Worm (Caenorhabditis elegans) whole organism, mixed stage, embryonic: Measurements from ENCODE around the gene C04A11.5.

ENCODE experiments used
- M03D4.4 ChIP-seq: sonication (generic microtip); optimal IDR thresholded peaks from 2 replicates; lab custom pipeline; 2017; ENCODE audit warnings: mild to moderate bottlenecking, missing genetic modification characterization, missing compliant biosample characterization
- bed-3 ChIP-seq: fragments of 200-800 bp; sonication (Bioruptor generic); optimal IDR thresholded peaks from 3 replicates; lab custom pipeline; 2018; ENCODE audit warnings: mild to moderate bottlenecking, missing genetic modification characterization, moderate library complexity, missing compliant biosample characterization
- blmp-1 ChIP-seq: fragments of 150-350 bp; optimal IDR thresholded peaks from 2 replicates; lab custom pipeline; 2014; ENCODE audit warnings: missing biosample characterization, missing genetic modification characterization
- ceh-39 ChIP-seq: fragments of 150-350 bp; optimal IDR thresholded peaks from 2 replicates; lab custom pipeline; 2014; ENCODE audit warnings: missing biosample characterization, missing genetic modification characterization
- ceh-43 ChIP-seq: fragments of 200-800 bp; sonication (Bioruptor generic); optimal IDR thresholded peaks from 2 replicates; lab custom pipeline; 2018; ENCODE audit warnings: mild to moderate bottlenecking, missing genetic modification characterization, moderate library complexity, missing compliant biosample characterization
- ceh-83 ChIP-seq: fragments of 200-800 bp; sonication (Bioruptor generic); optimal IDR thresholded peaks from 2 replicates; lab custom pipeline; 2018; ENCODE audit warnings: mild to moderate bottlenecking, missing genetic modification characterization, missing compliant biosample characterization
- ces-1 ChIP-seq: fragments of 150-350 bp; optimal IDR thresholded peaks from 2 replicates; lab custom pipeline; 2014; ENCODE audit warnings: missing biosample characterization, missing genetic modification reagents, missing genetic modification characterization
- cnd-1 ChIP-seq: fragments of 200-800 bp; sonication (Bioruptor generic); optimal IDR thresholded peaks from 2 replicates; lab custom pipeline; 2018; ENCODE audit warnings: mild to moderate bottlenecking, missing genetic modification characterization, missing compliant biosample characterization
- drap-1 ChIP-seq: fragments of 200-800 bp; sonication (Bioruptor generic); optimal IDR thresholded peaks from 3 replicates; lab custom pipeline; 2018; ENCODE audit warnings: mild to moderate bottlenecking, missing genetic modification characterization, missing compliant biosample characterization
- elt-1 ChIP-seq: sonication (generic microtip); optimal IDR thresholded peaks from 2 replicates; lab custom pipeline; 2017; ENCODE audit warnings: missing genetic modification characterization, mild to moderate bottlenecking, missing compliant biosample characterization, antibody characterized with exemption, moderate library complexity, borderline replicate concordance; ENCODE audit not compliant: insufficient read depth
- flh-1 ChIP-seq: fragments of 200-800 bp; sonication (Bioruptor generic); optimal IDR thresholded peaks from 2 replicates; lab custom pipeline; 2018; ENCODE audit warnings: mild to moderate bottlenecking, missing genetic modification characterization, moderate library complexity, missing compliant biosample characterization
- ham-2 ChIP-seq: fragments of 200-800 bp; sonication (Bioruptor generic); optimal IDR thresholded peaks from 2 replicates; lab custom pipeline; 2018; ENCODE audit warnings: mild to moderate bottlenecking, missing genetic modification characterization, missing compliant biosample characterization
- hlh-1 ChIP-seq: fragments of 150-350 bp; optimal IDR thresholded peaks from 2 replicates; lab custom pipeline; 2014; ENCODE audit warnings: missing biosample characterization, missing genetic modification reagents, missing genetic modification characterization
- lin-13 ChIP-seq: fragments of 150-350 bp; optimal IDR thresholded peaks from 2 replicates; lab custom pipeline; 2014; ENCODE audit warnings: missing biosample characterization, missing genetic modification characterization
- lin-32 ChIP-seq: fragments of 200-800 bp; sonication (Bioruptor generic); optimal IDR thresholded peaks from 2 replicates; lab custom pipeline; 2018; ENCODE audit warnings: mild to moderate bottlenecking, missing genetic modification characterization, missing compliant biosample characterization
- lsy-2 ChIP-seq: fragments of 150-350 bp; optimal IDR thresholded peaks from 2 replicates; lab custom pipeline; 2014; ENCODE audit warnings: missing biosample characterization, missing genetic modification characterization
- mab-5 ChIP-seq: fragments of 150-350 bp; optimal IDR thresholded peaks from 2 replicates; lab custom pipeline; 2014; ENCODE audit warnings: missing biosample characterization, missing genetic modification characterization
- mep-1 ChIP-seq: fragments of 150-350 bp; optimal IDR thresholded peaks from 2 replicates; lab custom pipeline; 2017; ENCODE audit warnings: missing biosample characterization, missing genetic modification reagents, missing genetic modification characterization, inconsistent platforms
- mls-2 ChIP-seq: sonication (generic microtip); optimal IDR thresholded peaks from 2 replicates; lab custom pipeline; 2016; ENCODE audit warnings: mild to moderate bottlenecking, missing genetic modification characterization, moderate library complexity, missing compliant biosample characterization
- nhr-12 ChIP-seq: fragments of 150-350 bp; optimal IDR thresholded peaks from 2 replicates; lab custom pipeline; 2014; ENCODE audit warnings: missing biosample characterization, missing genetic modification characterization
- nhr-2 ChIP-seq: fragments of 150-350 bp; optimal IDR thresholded peaks from 2 replicates; lab custom pipeline; 2014; ENCODE audit warnings: missing biosample characterization, missing genetic modification characterization
- nhr-237 ChIP-seq: fragments of 150-350 bp; optimal IDR thresholded peaks from 2 replicates; lab custom pipeline; 2014; ENCODE audit warnings: missing biosample characterization, missing genetic modification characterization
- nhr-28 ChIP-seq: fragments of 150-350 bp; optimal IDR thresholded peaks from 2 replicates; lab custom pipeline; 2014; ENCODE audit warnings: missing biosample characterization, missing genetic modification characterization
- nhr-76 ChIP-seq: sonication (generic microtip); optimal IDR thresholded peaks from 2 replicates; lab custom pipeline; 2017; ENCODE audit warnings: missing biosample characterization, missing genetic modification characterization
- pha-4 ChIP-seq: fragments of 150-350 bp; optimal IDR thresholded peaks from 2 replicates; lab custom pipeline; 2018; ENCODE audit warnings: missing biosample characterization, missing genetic modification reagents, missing genetic modification characterization
- sem-2 ChIP-seq: fragments of 200-800 bp; sonication (Bioruptor generic); optimal IDR thresholded peaks from 2 replicates; lab custom pipeline; 2018; ENCODE audit warnings: mild to moderate bottlenecking, missing genetic modification characterization, missing compliant biosample characterization
- snpc-4 ChIP-seq: fragments of 150-350 bp; optimal IDR thresholded peaks from 2 replicates; lab custom pipeline; 2014; ENCODE audit warnings: missing biosample characterization, missing genetic modification characterization
- sptf-1 ChIP-seq: sonication (generic microtip); optimal IDR thresholded peaks from 2 replicates; lab custom pipeline; 2017; ENCODE audit warnings: mild to moderate bottlenecking, missing genetic modification characterization, moderate library complexity, missing compliant biosample characterization
- tbx-8 ChIP-seq: fragments of 200-800 bp; sonication (Bioruptor generic); optimal IDR thresholded peaks from 2 replicates; lab custom pipeline; 2018; ENCODE audit warnings: mild to moderate bottlenecking, missing genetic modification characterization, moderate library complexity, missing compliant biosample characterization
- unc-120 ChIP-seq: sonication (generic microtip); optimal IDR thresholded peaks from 2 replicates; lab custom pipeline; 2017; ENCODE audit warnings: missing genetic modification characterization, missing compliant biosample characterization; ENCODE audit not compliant: poor library complexity, severe bottlenecking
- unc-39 ChIP-seq: fragments of 150-350 bp; optimal IDR thresholded peaks from 2 replicates; lab custom pipeline; 2014; ENCODE audit warnings: missing biosample characterization, missing genetic modification characterization
- unc-62 ChIP-seq: fragments of 150-350 bp; optimal IDR thresholded peaks from 2 replicates; lab custom pipeline; 2014; ENCODE audit warnings: missing biosample characterization, missing genetic modification reagents, missing genetic modification characterization
- zip-8 ChIP-seq: fragments of 150-350 bp; optimal IDR thresholded peaks from 2 replicates; lab custom pipeline; 2014; ENCODE audit warnings: missing biosample characterization, missing genetic modification characterization
- ztf-11 ChIP-seq: fragments of 150-350 bp; optimal IDR thresholded peaks from 2 replicates; lab custom pipeline; 2014; ENCODE audit warnings: missing biosample characterization, missing genetic modification characterization

Gene C04A11.5

DNA sequence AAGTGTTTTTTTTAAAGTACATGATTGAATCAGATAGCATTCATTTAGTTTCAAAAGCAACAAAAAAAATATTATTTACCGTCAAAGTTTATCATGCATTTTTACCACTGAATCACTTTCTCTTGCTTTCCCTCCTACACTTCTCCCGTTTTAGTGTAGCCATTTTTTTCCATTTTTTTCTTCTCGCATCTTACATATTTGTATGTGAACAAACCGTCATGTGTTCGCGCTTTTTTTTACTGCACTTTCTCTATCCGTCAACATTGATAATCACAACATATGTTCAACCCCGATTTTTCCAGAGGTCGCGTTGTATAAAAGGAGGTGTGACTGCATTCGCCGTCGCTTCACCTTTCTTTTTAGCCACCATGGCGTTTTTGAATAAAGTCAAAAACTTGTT lies 12.5 kb downstream of the C04A11.5 start, which contains the start of gene gck-4:
Gene gck-4, plus strand, starts transcription at position 301 of the 400 bp plus-strand sequence.
- TF ChIP-seq bed-3 (GFP tag; lab: Kevin White, UChicago), result no peak
- TF ChIP-seq M03D4.4, result no peak
- no peak for TF ChIP-seq ceh-39 (tag; lab: Kevin White, UChicago)
- no peak for TF ChIP-seq lsy-2
- no peak for TF ChIP-seq sptf-1
- TF ChIP-seq zip-8 (tag; lab: Kevin White, UChicago), result no peak
- TF ChIP-seq nhr-2 (tag; lab: Kevin White, UChicago), result no peak
- no peak for TF ChIP-seq snpc-4 (tag; lab: Kevin White, UChicago)

DNA sequence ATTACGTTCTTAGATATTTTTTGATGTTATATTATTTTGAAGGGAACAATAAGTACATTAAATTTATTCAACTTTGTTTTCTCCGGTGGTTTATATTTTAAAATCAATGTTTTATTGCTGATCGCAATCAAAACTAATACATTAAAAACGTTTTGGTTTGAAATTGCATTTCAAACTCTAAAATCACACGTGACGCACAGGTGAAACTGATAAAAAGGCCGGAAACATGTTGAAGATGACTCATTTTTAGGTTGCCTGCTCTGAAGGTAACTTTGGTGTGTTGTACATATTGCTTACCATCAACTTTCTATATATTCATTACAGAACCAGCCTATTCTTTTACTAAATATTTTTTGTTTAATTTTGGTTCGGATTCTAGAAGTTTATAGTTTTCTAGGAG lies 21.3 kb downstream of the C04A11.5 start:
- TF ChIP-seq snpc-4 (tag; lab: Kevin White, UChicago) (no peak), sem-2 (GFP tag; lab: Kevin White, UChicago) (no peak), ztf-11 (tag; lab: Kevin White, UChicago) (no peak), nhr-2 (tag; lab: Kevin White, UChicago) (no peak), hlh-1 (tag; lab: Kevin White, UChicago) (no peak), unc-62 (GFP tag; lab: Kevin White, UChicago) (no peak), blmp-1 (no peak), mab-5 (tag; lab: Kevin White, UChicago) (no peak), nhr-12 (tag; lab: Kevin White, UChicago) (no peak), nhr-28 (tag; lab: Kevin White, UChicago) (no peak), cnd-1 (no peak), lin-13 (tag; lab: Kevin White, UChicago) (no peak), lsy-2 (no peak), pha-4 (tag; lab: Kevin White, UChicago) (no peak), nhr-237 (tag; lab: Kevin White, UChicago) (no peak), elt-1 (tag; lab: Kevin White, UChicago) (no peak)
- TF ChIP-seq, all 35 proteins: peak for 0

- TF ChIP-seq unc-120 (peak; percentile 72), mab-5 (tag; lab: Kevin White, UChicago) (no peak), nhr-76 (tag; lab: Kevin White, UChicago) (peak; percentile 30), mep-1 (no peak), ztf-11 (tag; lab: Kevin White, UChicago) (peak; percentile 49), lin-32 (GFP tag; lab: Kevin White, UChicago) (peak; percentile 11), nhr-237 (tag; lab: Kevin White, UChicago) (peak; percentile 8), ham-2 (GFP tag; lab: Kevin White, UChicago) (peak; percentile 41), ceh-39 (tag; lab: Kevin White, UChicago) (no peak), flh-1 (GFP tag; lab: Kevin White, UChicago) (no peak), mls-2 (tag; lab: Kevin White, UChicago) (no peak), ceh-43 (no peak), M03D4.4 (no peak), cnd-1 (no peak), sptf-1 (peak; percentile 25), sem-2 (GFP tag; lab: Kevin White, UChicago) (no peak), hlh-1 (tag; lab: Kevin White, UChicago) (peak; percentile 90), snpc-4 (tag; lab: Kevin White, UChicago) (no peak), lin-13 (tag; lab: Kevin White, UChicago) (peak; percentile 28), drap-1 (peak; percentile 12), unc-62 (GFP tag; lab: Kevin White, UChicago) (peak; percentile 91), ceh-83 (GFP tag; lab: Kevin White, UChicago) (no peak), ces-1 (GFP tag; lab: Kevin White, UChicago) (peak; percentile 81), blmp-1 (no peak), tbx-8 (GFP tag; lab: Kevin White, UChicago) (no peak), nhr-28 (tag; lab: Kevin White, UChicago) (no peak), pha-4 (tag; lab: Kevin White, UChicago) (no peak), lsy-2 (peak; percentile 18), zip-8 (tag; lab: Kevin White, UChicago) (no peak), bed-3 (GFP tag; lab: Kevin White, UChicago) (no peak)
Observed at ce11 chrX:13687111-13687512, 22.7 kb downstream of the C04A11.5 start.

DNA sequence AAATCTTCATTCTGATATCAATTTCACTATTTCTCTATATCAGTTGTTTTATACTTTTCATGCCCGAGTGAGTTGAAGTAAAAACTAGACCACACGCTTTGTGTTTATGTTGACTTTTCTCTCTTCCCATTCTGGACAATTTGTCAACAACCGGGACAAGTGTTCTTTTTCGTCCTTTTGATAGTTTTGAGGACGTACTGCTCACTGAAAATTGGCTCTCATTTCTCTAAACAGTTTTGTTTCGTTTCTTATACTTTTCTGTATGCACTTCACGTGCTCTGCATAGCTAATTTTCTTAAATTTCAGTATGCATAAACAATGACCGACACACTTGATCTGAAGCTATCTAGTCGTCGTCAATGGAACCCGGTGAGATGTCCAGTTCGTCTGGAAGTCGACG lies 23.3 kb downstream of the C04A11.5 start, which contains the start of gene adm-2:
Gene adm-2, plus strand, starts transcription at position 301 of the 400 bp plus-strand sequence.
- TF ChIP-seq tbx-8 (GFP tag; lab: Kevin White, UChicago) (no peak), nhr-76 (tag; lab: Kevin White, UChicago) (no peak), nhr-2 (tag; lab: Kevin White, UChicago) (no peak), sem-2 (GFP tag; lab: Kevin White, UChicago) (no peak), lin-13 (tag; lab: Kevin White, UChicago) (no peak), flh-1 (GFP tag; lab: Kevin White, UChicago) (no peak), nhr-28 (tag; lab: Kevin White, UChicago) (no peak), ztf-11 (tag; lab: Kevin White, UChicago) (no peak), cnd-1 (no peak), bed-3 (GFP tag; lab: Kevin White, UChicago) (no peak), unc-39 (tag; lab: Kevin White, UChicago) (no peak), ceh-43 (no peak)
